Fruit fly (Drosophila melanogaster): ENCODE measurements around the gene Tpl94D.

The Tpl94D gene

dm6 chr3R:23004161-23004560 lies 38.1 kb downstream of the Tpl94D start (continued):
- peak; percentile 45 for TF ChIP-seq ttk (GFP tag; IDR thresholded peaks at IDR 0.05)
- peak; percentile 25 for TF ChIP-seq NfI (GFP tag; optimal IDR thresholded peaks at IDR 0.05)
- TF ChIP-seq Ets97D (GFP tag; optimal IDR thresholded peaks at IDR 0.05) = peak; percentile 69
- TF ChIP-seq ci (GFP tag; IDR thresholded peaks at IDR 0.05) = peak; percentile 74; the same call in 2 of the 3 replicates

dm6 chr3R:23009480-23010115 lies 43.5 kb downstream of the Tpl94D start:
- TF ChIP-seq pan (optimal IDR thresholded peaks at IDR 0.05) = no peak
- peak in 1 of 2 experiments; percentile 5 for TF ChIP-seq pan (GFP tag; optimal IDR thresholded peaks at IDR 0.05 in 1 of 2, IDR thresholded peaks at IDR 0.05 in 1 of 2)
- TF ChIP-seq gfzf (GFP tag; optimal IDR thresholded peaks at IDR 0.05) = no peak
- TF ChIP-seq gsb (GFP tag; IDR thresholded peaks at IDR 0.05) = peak; percentile 25; the same call in 1 of the 2 replicates
- no peak for TF ChIP-seq sr (GFP tag; IDR thresholded peaks at IDR 0.05)
- peak in 1 of 2 experiments; percentile 22 for TF ChIP-seq Pdp1 (GFP tag; optimal IDR thresholded peaks at IDR 0.05)
- TF ChIP-seq Oaz (GFP tag; IDR thresholded peaks at IDR 0.05) = 0 out of 2 replicates have a peak, but pooled peaks have one; percentile 27
- TF ChIP-seq bigmax (GFP tag; optimal IDR thresholded peaks at IDR 0.05) = no peak
- no peak for TF ChIP-seq Nf-YC (tag; optimal IDR thresholded peaks at IDR 0.05)
- no peak for TF ChIP-seq zfh2 (GFP tag; optimal IDR thresholded peaks at IDR 0.05)
- TF ChIP-seq CG6689 (GFP tag; IDR thresholded peaks at IDR 0.05) = 0 out of 2 replicates have a peak, but pooled peaks have one; percentile 20
- TF ChIP-seq CG2889 (GFP tag; IDR thresholded peaks at IDR 0.05) = no peak
- no peak for TF ChIP-seq CG31388 (GFP tag; optimal IDR thresholded peaks at IDR 0.05)
- no peak for TF ChIP-seq HmgZ (tag; optimal IDR thresholded peaks at IDR 0.05)
- no peak for TF ChIP-seq CG3407 (GFP tag; optimal IDR thresholded peaks at IDR 0.05)
- TF ChIP-seq ttk (GFP tag; IDR thresholded peaks at IDR 0.05) = no peak
- peak; percentile 53 for TF ChIP-seq CG11085 (GFP tag; IDR thresholded peaks at IDR 0.05)
- TF ChIP-seq tio (GFP tag; optimal IDR thresholded peaks at IDR 0.05) = no peak
- TF ChIP-seq CG7786 (GFP tag; optimal IDR thresholded peaks at IDR 0.05) = no peak
- no peak for TF ChIP-seq insv (GFP tag; optimal IDR thresholded peaks at IDR 0.05)
- no peak for TF ChIP-seq cas (GFP tag; IDR thresholded peaks at IDR 0.05)
- TF ChIP-seq Ets65A (GFP tag) = peak; percentile 61
- no peak for TF ChIP-seq rib (GFP tag; IDR thresholded peaks at IDR 0.05)
- TF ChIP-seq CG11456 (GFP tag; IDR thresholded peaks at IDR 0.05) = 0 out of 3 replicates have a peak, but pooled peaks have one; percentile 41
- TF ChIP-seq CG32767 (GFP tag; IDR thresholded peaks at IDR 0.05) = no peak
- TF ChIP-seq Atf6 (GFP tag; IDR thresholded peaks at IDR 0.05) = peak; percentile 47; the same call in 1 of the 2 replicates
- peak; percentile 47 for TF ChIP-seq CG9932 (GFP tag; IDR thresholded peaks at IDR 0.05)
- TF ChIP-seq Scr (GFP tag; IDR thresholded peaks at IDR 0.05; ENCODE audit: partially characterized antibody) = no peak
- TF ChIP-seq grn (GFP tag; optimal IDR thresholded peaks at IDR 0.05) = no peak
- no peak for TF ChIP-seq nerfin-1 (tag; optimal IDR thresholded peaks at IDR 0.05)
- TF ChIP-seq phol (tag; optimal IDR thresholded peaks at IDR 0.05) = no peak
- no peak for TF ChIP-seq CG43689 (GFP tag; IDR thresholded peaks at IDR 0.05)
- TF ChIP-seq NK7.1 (GFP tag; optimal IDR thresholded peaks at IDR 0.05) = no peak
- TF ChIP-seq Dbx (GFP tag; IDR thresholded peaks at IDR 0.05) = peak; percentile 52; the same call in 1 of the 3 replicates
- TF ChIP-seq CG12155 (GFP tag; optimal IDR thresholded peaks at IDR 0.05) = no peak
- TF ChIP-seq CG14014 (GFP tag; IDR thresholded peaks at IDR 0.05) = peak; percentile 41; the same call in 1 of the 2 replicates
- TF ChIP-seq H15 (GFP tag; IDR thresholded peaks at IDR 0.05) = 0 out of 3 replicates have a peak, but pooled peaks have one; percentile 7
- peak; percentile 39; the same call in 1 of the 2 replicates for TF ChIP-seq lmd (GFP tag; IDR thresholded peaks at IDR 0.05)
- TF ChIP-seq Med (GFP tag) = peak; percentile 41
- TF ChIP-seq corto (GFP tag; optimal IDR thresholded peaks at IDR 0.05) = no peak
- TF ChIP-seq CG42726 (GFP tag; IDR thresholded peaks at IDR 0.05; ENCODE audit: partially characterized antibody) = no peak
- no peak for TF ChIP-seq YL-1 (GFP tag; optimal IDR thresholded peaks at IDR 0.05)
- TF ChIP-seq Doc2 (GFP tag; IDR thresholded peaks at IDR 0.05) = no peak
- TF ChIP-seq Rfx (GFP tag; IDR thresholded peaks at IDR 0.05) = peak; percentile 48; the same call in 1 of the 2 replicates
- TF ChIP-seq eve (GFP tag; optimal IDR thresholded peaks at IDR 0.05) = no peak
- peak; percentile 61 for TF ChIP-seq slbo (GFP tag; IDR thresholded peaks at IDR 0.05)

Data from whole organism, embryonic.